Fruit fly (Drosophila melanogaster): ENCODE measurements around the gene boi.

Gene boi

DNA sequence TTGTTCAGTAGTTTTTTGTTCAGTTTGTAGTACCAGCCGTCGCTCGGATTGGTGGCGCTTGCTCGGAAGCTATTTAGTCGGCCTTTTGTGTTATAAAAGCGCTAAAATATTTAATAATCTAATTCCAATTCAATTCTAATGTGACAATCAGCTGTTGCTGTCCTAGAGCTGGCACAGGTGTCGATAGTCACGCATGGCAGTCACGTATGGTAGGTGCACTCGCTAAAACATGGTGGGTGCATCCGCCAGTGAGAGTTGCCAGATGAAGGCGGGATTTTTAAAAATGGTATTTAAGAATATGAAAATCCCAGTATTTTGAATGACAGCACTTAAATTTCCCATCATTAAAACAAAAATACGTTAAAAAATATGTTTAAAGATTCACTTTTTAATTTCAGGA lies 26.0 kb downstream of the boi start, which contains the start of gene tko (continued):
- TF ChIP-seq Optix (GFP tag; IDR thresholded peaks at IDR 0.05) (no peak), sima (GFP tag; optimal IDR thresholded peaks at IDR 0.05) (no peak), hth (optimal IDR thresholded peaks at IDR 0.05) (no peak), Meics (GFP tag; optimal IDR thresholded peaks at IDR 0.05) (no peak), CG6272 (GFP tag; IDR thresholded peaks at IDR 0.05) (peak; percentile 47; the same call in 1 of the 2 replicates), CG8359 (GFP tag; optimal IDR thresholded peaks at IDR 0.05; ENCODE audit: borderline replicate concordance) (no peak), grn (GFP tag; optimal IDR thresholded peaks at IDR 0.05) (no peak), TFAM (GFP tag; optimal IDR thresholded peaks at IDR 0.05) (no peak), CG8281 (tag; optimal IDR thresholded peaks at IDR 0.05) (no peak), dmrt99B (tag; optimal IDR thresholded peaks at IDR 0.05) (no peak), sisA (GFP tag; IDR thresholded peaks at IDR 0.05) (no peak), tll (GFP tag; optimal IDR thresholded peaks at IDR 0.05) (no peak), CG12769 (tag; optimal IDR thresholded peaks at IDR 0.05) (no peak), CG2712 (tag; optimal IDR thresholded peaks at IDR 0.05) (peak; percentile 46), eyg (GFP tag; optimal IDR thresholded peaks at IDR 0.05) (no peak), CG18599 (GFP tag; optimal IDR thresholded peaks at IDR 0.05) (no peak), Hmr (GFP tag; optimal IDR thresholded peaks at IDR 0.05) (peak; percentile 52), CG12391 (tag; optimal IDR thresholded peaks at IDR 0.05) (peak; percentile 28), ind (GFP tag; optimal IDR thresholded peaks at IDR 0.05) (no peak), CG3065 (GFP tag; optimal IDR thresholded peaks at IDR 0.05) (no peak), danr (GFP tag; IDR thresholded peaks at IDR 0.05) (no peak), Sox102F (GFP tag; optimal IDR thresholded peaks at IDR 0.05) (no peak), bowl (GFP tag; IDR thresholded peaks at IDR 0.05) (no peak), NfI (GFP tag; optimal IDR thresholded peaks at IDR 0.05) (no peak), CG2889 (GFP tag; IDR thresholded peaks at IDR 0.05) (no peak), pita (GFP tag; optimal IDR thresholded peaks at IDR 0.05) (peak; percentile 94), CrebB (tag; optimal IDR thresholded peaks at IDR 0.05) (no peak), ham (GFP tag; IDR thresholded peaks at IDR 0.05) (no peak), CG12744 (GFP tag; optimal IDR thresholded peaks at IDR 0.05) (no peak), Oli (tag; optimal IDR thresholded peaks at IDR 0.05) (no peak), bcd (GFP tag; optimal IDR thresholded peaks at IDR 0.05) (no peak), NC2β (GFP tag; optimal IDR thresholded peaks at IDR 0.05) (peak; percentile 1), chinmo (GFP tag; IDR thresholded peaks at IDR 0.05; ENCODE audit: partially characterized antibody) (peak; percentile 79; the same call in 2 of the 4 replicates), CG2116 (GFP tag; optimal IDR thresholded peaks at IDR 0.05) (peak; percentile 62), crp (GFP tag; optimal IDR thresholded peaks at IDR 0.05) (peak; percentile 88 to 99), h (optimal IDR thresholded peaks at IDR 0.05) (no peak), sd (tag; optimal IDR thresholded peaks at IDR 0.05) (no peak), mld (GFP tag; IDR thresholded peaks at IDR 0.05; ENCODE audit: partially characterized antibody) (peak; percentile 78; the same call in 2 of the 3 replicates), Xbp1 (GFP tag; optimal IDR thresholded peaks at IDR 0.05) (peak; percentile 42), CG9727 (GFP tag; optimal IDR thresholded peaks at IDR 0.05) (no peak), Hmx (GFP tag; optimal IDR thresholded peaks at IDR 0.05) (no peak), CG16863 (GFP tag; optimal IDR thresholded peaks at IDR 0.05) (no peak), ci (GFP tag; IDR thresholded peaks at IDR 0.05) (0 out of 3 replicates have a peak, but pooled peaks have one; percentile 38), CG10321 (GFP tag; IDR thresholded peaks at IDR 0.05) (no peak), CG4424 (GFP tag; optimal IDR thresholded peaks at IDR 0.05) (no peak), fru (optimal IDR thresholded peaks at IDR 0.05) (no peak), CG7556 (GFP tag; optimal IDR thresholded peaks at IDR 0.05) (no peak), CG10209 (GFP tag; optimal IDR thresholded peaks at IDR 0.05) (no peak), cg (GFP tag; optimal IDR thresholded peaks at IDR 0.05) (peak; percentile 1), HmgZ (tag; optimal IDR thresholded peaks at IDR 0.05) (peak; percentile 84), Tbp (GFP tag; optimal IDR thresholded peaks at IDR 0.05) (no peak), CG13775 (GFP tag; optimal IDR thresholded peaks at IDR 0.05) (no peak)

All from whole organism, embryonic.